Worm (Caenorhabditis elegans): ENCODE measurements around the gene F54D10.5.
"Not testable (repeated sequence)": the region's sequence is repeated elsewhere in the genome, so short reads cannot be mapped to it uniquely, and the experiment has no call there.

Gene F54D10.5

ce11 chrII:3782309-3783000 lies 25.5 kb downstream of the F54D10.5 start, which contains the start of gene T24E12.2:
T24E12.2 (plus strand) TSS chrII:3782950.
- TF ChIP-seq him-1 (tag; optimal IDR thresholded peaks at IDR 0.05) (no peak), W03F9.2 (tag; optimal IDR thresholded peaks at IDR 0.05) (no peak), dao-5 (tag; optimal IDR thresholded peaks at IDR 0.05) (no peak)

ce11 chrII:3781238-3781637 lies 26.7 kb downstream of the F54D10.5 start:
- no peak for TF ChIP-seq dao-5 (tag; optimal IDR thresholded peaks at IDR 0.05)
- no peak for TF ChIP-seq W03F9.2 (tag; optimal IDR thresholded peaks at IDR 0.05)
- no peak for TF ChIP-seq him-1 (tag; optimal IDR thresholded peaks at IDR 0.05)

- TF ChIP-seq dao-5 (tag; optimal IDR thresholded peaks at IDR 0.05) (no peak), W03F9.2 (tag; optimal IDR thresholded peaks at IDR 0.05) (no peak), him-1 (tag; optimal IDR thresholded peaks at IDR 0.05) (no peak)
These were observed 28.5 kb downstream of the F54D10.5 start, which contains the start of gene T24E12.11 for ce11 chrII:3779463-3779862. T24E12.11 (minus strand) TSS chrII:3779563.

DNA sequence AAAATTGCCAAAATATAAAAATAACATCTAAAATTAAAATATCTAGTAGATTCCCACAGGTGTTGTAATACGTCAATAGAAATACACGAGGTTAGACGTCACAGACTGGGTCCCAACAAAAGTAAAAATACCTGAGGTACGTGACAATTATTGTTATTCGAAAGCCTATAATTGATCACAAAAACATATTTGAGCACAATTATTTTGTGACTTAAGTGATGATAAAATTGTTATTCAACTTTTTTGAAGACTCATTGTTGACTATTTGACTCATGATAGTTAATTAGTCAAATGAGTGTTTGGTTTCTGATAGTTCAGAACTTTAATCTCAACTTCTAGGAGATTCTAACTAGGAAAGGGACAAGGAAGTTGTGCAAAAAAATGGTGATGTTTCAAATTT lies 30.2 kb downstream of the F54D10.5 start:
- TF ChIP-seq him-1 (tag; optimal IDR thresholded peaks at IDR 0.05): no peak
- no peak for TF ChIP-seq dao-5 (tag; optimal IDR thresholded peaks at IDR 0.05)
- no peak for TF ChIP-seq W03F9.2 (tag; optimal IDR thresholded peaks at IDR 0.05)

- no peak for TF ChIP-seq him-1 (tag; optimal IDR thresholded peaks at IDR 0.05)
- no peak for TF ChIP-seq dao-5 (tag; optimal IDR thresholded peaks at IDR 0.05)
- TF ChIP-seq W03F9.2 (tag; optimal IDR thresholded peaks at IDR 0.05): no peak
These were observed 32.3 kb downstream of the F54D10.5 start, which contains the start of gene T24E12.3 for ce11 chrII:3775719-3776118. T24E12.3 (plus strand) TSS chrII:3776019.

ce11 chrII:3773130-3773529 lies 34.8 kb downstream of the F54D10.5 start, which contains the start of gene T24E12.10:
T24E12.10 (minus strand) TSS chrII:3773230.
- TF ChIP-seq W03F9.2 (tag; optimal IDR thresholded peaks at IDR 0.05) (no peak), dao-5 (tag; optimal IDR thresholded peaks at IDR 0.05) (no peak), him-1 (tag; optimal IDR thresholded peaks at IDR 0.05) (no peak)

- TF ChIP-seq W03F9.2 (tag; optimal IDR thresholded peaks at IDR 0.05) (no peak), dao-5 (tag; optimal IDR thresholded peaks at IDR 0.05) (no peak), him-1 (tag; optimal IDR thresholded peaks at IDR 0.05) (no peak)
These were observed 36.3 kb downstream of the F54D10.5 start for ce11 chrII:3771640-3772039.

DNA sequence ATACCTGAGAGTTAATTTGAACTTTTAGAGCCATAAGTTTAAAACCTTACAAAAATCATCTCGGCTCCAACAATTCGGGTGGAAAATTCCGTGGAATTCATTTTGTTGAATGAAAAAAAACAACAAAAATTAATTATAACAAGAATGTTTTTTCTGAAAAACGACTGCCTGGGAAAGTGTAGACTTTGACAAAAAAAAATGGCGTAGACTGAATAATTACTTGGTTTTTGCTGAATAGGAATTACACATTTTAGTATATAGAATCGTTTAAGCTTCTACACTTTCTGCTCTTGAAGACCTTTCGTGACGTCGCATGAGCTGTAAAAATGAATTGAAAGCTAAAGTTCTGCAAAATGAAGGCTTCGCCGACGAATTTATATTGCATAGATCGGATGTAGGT lies 43.5 kb downstream of the F54D10.5 start, which contains the start of gene srx-112:
srx-112 (minus strand) TSS at position 101 of the 400 bp plus-strand sequence.
- TF ChIP-seq him-1 (tag; optimal IDR thresholded peaks at IDR 0.05) (no peak), W03F9.2 (tag; optimal IDR thresholded peaks at IDR 0.05) (no peak), dao-5 (tag; optimal IDR thresholded peaks at IDR 0.05) (no peak)

ce11 chrII:3761599-3761998 lies 46.4 kb downstream of the F54D10.5 start, which contains the start of gene T24E12.6:
T24E12.6 (minus strand) TSS chrII:3761699.
- not testable (repeated sequence) for TF ChIP-seq W03F9.2, him-1, dao-5 (tag; optimal IDR thresholded peaks at IDR 0.05)

DNA sequence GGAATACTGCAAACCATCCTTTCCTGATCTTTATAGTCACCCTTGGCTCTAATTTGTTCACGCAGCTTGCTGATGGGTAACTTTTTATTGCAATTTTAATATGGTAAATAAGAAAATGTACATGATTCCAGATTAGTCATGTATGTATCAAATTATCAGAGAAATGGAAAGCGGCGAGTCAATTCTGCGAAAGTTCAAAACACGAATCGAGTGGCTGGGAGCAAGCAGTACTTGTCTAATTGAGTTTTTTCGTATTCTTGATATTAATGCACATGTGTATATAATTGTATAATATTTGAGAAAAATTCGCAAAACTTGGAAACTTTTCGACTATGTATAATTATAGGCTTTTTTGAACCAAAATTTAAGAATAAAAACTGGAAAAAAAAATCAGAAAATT lies 49.0 kb downstream of the F54D10.5 start, which contains the start of gene T24E12.12:
T24E12.12 (plus strand) TSS at position 281 of the 400 bp plus-strand sequence.
- TF ChIP-seq W03F9.2 (tag; optimal IDR thresholded peaks at IDR 0.05) (no peak), him-1 (tag; optimal IDR thresholded peaks at IDR 0.05) (no peak), dao-5 (tag; optimal IDR thresholded peaks at IDR 0.05) (no peak)

DNA sequence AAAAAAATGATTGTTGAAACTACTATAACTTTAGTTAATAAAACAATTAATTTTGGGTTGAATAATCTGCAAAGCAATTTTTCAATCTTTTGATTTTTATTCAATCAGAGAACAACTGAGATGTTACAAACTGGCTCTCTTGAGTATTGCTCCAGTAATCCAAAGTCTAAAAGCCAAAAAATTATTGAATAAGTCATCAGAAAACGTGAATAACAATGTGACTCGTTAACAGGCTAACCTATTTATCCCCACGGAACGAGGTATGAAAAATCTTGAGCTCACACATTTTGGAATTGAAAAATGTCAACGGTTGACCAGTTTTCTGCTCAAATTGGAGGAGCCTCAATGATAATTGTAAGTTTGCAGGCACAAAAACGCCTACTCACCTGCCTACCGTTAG lies 50.5 kb downstream of the F54D10.5 start, which contains the start of gene srx-111:
srx-111 (plus strand) TSS at position 301 of the 400 bp plus-strand sequence.
- TF ChIP-seq W03F9.2 (tag; optimal IDR thresholded peaks at IDR 0.05): no peak
- no peak for TF ChIP-seq dao-5 (tag; optimal IDR thresholded peaks at IDR 0.05)
